Fruit fly (Drosophila melanogaster) whole organism, embryonic: ENCODE data around the gene Dup99B.

ENCODE experiments used
- CG2116 ChIP-seq: fragments of 200-800 bp; sonication (Bioruptor generic); optimal IDR thresholded peaks from 3 replicates; lab custom pipeline; 2018; ENCODE audit warnings: missing biosample characterization, mild to moderate bottlenecking, missing genetic modification characterization
- eyg ChIP-seq: fragments of 200-800 bp; sonication (Bioruptor generic); optimal IDR thresholded peaks from 3 replicates; lab custom pipeline; 2016; ENCODE audit warnings: missing biosample characterization, missing genetic modification characterization

Gene Dup99B

dm6 chr3R:29668777-29669176 lies 46.4 kb downstream of the Dup99B start, which contains the start of the genes ppk20 and ppk30 (continued):
- no peak for TF ChIP-seq eyg (GFP tag; lab: Kevin White, UChicago)
- no peak for TF ChIP-seq CG2116
